Fruit fly (Drosophila melanogaster): ENCODE measurements around the gene CG17110.

DNA sequence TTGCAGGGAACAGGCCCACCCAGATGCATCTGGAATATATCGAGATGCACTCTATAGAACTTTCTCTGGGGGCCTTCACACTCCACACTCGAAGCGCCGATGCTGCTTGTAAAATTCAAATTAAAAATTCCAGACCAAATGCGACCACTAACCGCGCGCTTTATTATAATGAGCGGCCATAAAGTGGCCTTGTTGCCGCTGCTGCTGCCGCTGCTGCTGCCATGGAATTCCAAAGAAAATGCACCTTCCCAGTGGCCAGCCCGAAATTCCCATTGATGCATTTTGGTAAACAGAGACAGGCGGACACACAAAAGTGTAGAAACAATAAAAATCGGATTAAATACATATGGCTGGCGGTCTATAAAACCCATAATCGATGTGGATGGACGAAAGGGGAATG lies 38.7 kb downstream of the CG17110 start:
- TF ChIP-seq Myc (optimal IDR thresholded peaks at IDR 0.05) = no peak
- TF ChIP-seq insv (optimal IDR thresholded peaks at IDR 0.05) = no peak
- TF ChIP-seq psq (optimal IDR thresholded peaks at IDR 0.05) = no peak
- TF ChIP-seq ttk (optimal IDR thresholded peaks at IDR 0.05) = no peak
- TF ChIP-seq h (optimal IDR thresholded peaks at IDR 0.05) = no peak

All from Kc167 (cell line).